Worm (Caenorhabditis elegans) whole organism, L4/young adult: ENCODE results near the gene tax-6.

Experiments used
- W03F9.2 ChIP-seq: fragments of 150-350 bp; optimal IDR thresholded peaks from 2 replicates; lab custom pipeline; 2014; ENCODE audit warnings: missing biosample characterization, missing genetic modification characterization
- dao-5 ChIP-seq: sonication (generic microtip); optimal IDR thresholded peaks from 2 replicates; lab custom pipeline; 2016; ENCODE audit warnings: missing genotype, missing genetic modification characterization, moderate library complexity, missing compliant biosample characterization
- him-1 ChIP-seq: sonication (generic microtip); optimal IDR thresholded peaks from 2 replicates; lab custom pipeline; 2016; ENCODE audit warnings: missing genotype, missing genetic modification reagents, missing genetic modification characterization, missing compliant biosample characterization

DNA sequence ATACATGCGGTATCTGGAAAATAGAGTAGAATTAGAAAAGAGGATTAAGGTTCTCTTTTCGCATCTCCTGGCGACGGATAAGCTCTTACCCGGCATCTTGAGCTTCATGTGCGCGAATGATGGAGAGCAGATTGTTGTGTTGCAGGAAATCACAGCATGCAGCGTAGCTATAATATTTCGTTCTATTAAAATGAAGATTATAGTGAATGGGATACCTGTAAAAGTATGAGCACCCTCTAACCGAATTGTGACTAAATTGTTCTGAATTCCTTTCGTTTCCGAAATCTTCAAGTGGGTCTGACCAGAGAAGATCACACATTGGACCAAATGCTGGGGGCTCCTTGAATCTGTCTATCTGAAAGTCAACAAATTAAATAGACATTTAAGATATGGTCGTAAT lies 3.0 kb downstream of the tax-6 start:
- TF ChIP-seq him-1 = no peak
- TF ChIP-seq dao-5 (tag; lab: Kevin White, UChicago) = no peak
- no peak for TF ChIP-seq W03F9.2 (tag; lab: Kevin White, UChicago)
